Fruit fly (Drosophila melanogaster) whole organism, prepupa: ENCODE results near the gene Mic26-27.

Experiments
- CG10669 ChIP-seq: fragments of 200-800 bp; sonication (Bioruptor generic); optimal IDR thresholded peaks from 3 replicates; lab custom pipeline; 2018; ENCODE audit warnings: missing biosample characterization, mild to moderate bottlenecking, missing genetic modification characterization, moderate library complexity
- CG11762 ChIP-seq: fragments of 200-800 bp; sonication (Bioruptor generic); optimal IDR thresholded peaks from 3 replicates; lab custom pipeline; 2016; ENCODE audit warnings: missing biosample characterization, missing genetic modification characterization; ENCODE audit not compliant: insufficient read depth
- CG11902 ChIP-seq: fragments of 200-800 bp; sonication (Bioruptor generic); optimal IDR thresholded peaks from 3 replicates; lab custom pipeline; 2016; ENCODE audit warnings: missing biosample characterization, missing genetic modification characterization
- CG15336 ChIP-seq: fragments of 200-800 bp; sonication (Bioruptor generic); IDR thresholded peaks from 2 replicates; pipeline ENCODE4 v1.3.6; 2022; ENCODE audit warnings: missing biosample characterization, missing genetic modification characterization
- CG1621 ChIP-seq: fragments of 200-800 bp; sonication (Bioruptor generic); optimal IDR thresholded peaks from 3 replicates; lab custom pipeline; 2018; ENCODE audit warnings: missing biosample characterization, mild to moderate bottlenecking, missing genetic modification characterization
- CG3032 ChIP-seq: fragments of 200-800 bp; optimal IDR thresholded peaks from 2 replicates; lab custom pipeline; 2019; ENCODE audit warnings: missing biosample characterization, mild to moderate bottlenecking, missing genetic modification characterization, moderate library complexity
- CG32006 ChIP-seq: fragments of 200-800 bp; sonication (Bioruptor generic); optimal IDR thresholded peaks from 3 replicates; lab custom pipeline; 2017; ENCODE audit warnings: missing biosample characterization, mild to moderate bottlenecking, missing genetic modification characterization
- CG34406 ChIP-seq: fragments of 200-800 bp; sonication (Bioruptor generic); optimal IDR thresholded peaks from 3 replicates; lab custom pipeline; 2016; ENCODE audit warnings: missing biosample characterization, missing genetic modification characterization
- CG3919 ChIP-seq: fragments of 200-800 bp; sonication (Bioruptor generic); optimal IDR thresholded peaks from 3 replicates; lab custom pipeline; 2016; ENCODE audit warnings: missing biosample characterization, missing genetic modification characterization
- CG4318 ChIP-seq: fragments of 200-800 bp; sonication (Bioruptor generic); optimal IDR thresholded peaks from 3 replicates; lab custom pipeline; 2017; ENCODE audit warnings: missing biosample characterization, mild to moderate bottlenecking, missing genetic modification characterization
- CG6163 ChIP-seq: fragments of 200-800 bp; sonication (Bioruptor generic); IDR thresholded peaks from 3 replicates; pipeline ENCODE4 v1.3.6; 2022; ENCODE audit warnings: missing biosample characterization, missing genetic modification characterization
- CG6276 ChIP-seq: fragments of 200-800 bp; sonication (Bioruptor generic); optimal IDR thresholded peaks from 2 replicates; lab custom pipeline; 2017; ENCODE audit warnings: missing biosample characterization, mild to moderate bottlenecking, missing genetic modification characterization
- CG6792 ChIP-seq: fragments of 200-800 bp; sonication (Bioruptor generic); optimal IDR thresholded peaks from 3 replicates; lab custom pipeline; 2016; ENCODE audit warnings: missing biosample characterization, missing genetic modification characterization
- CG6808 ChIP-seq: fragments of 200-800 bp; sonication (Bioruptor generic); optimal IDR thresholded peaks from 3 replicates; lab custom pipeline; 2017; ENCODE audit warnings: missing biosample characterization, missing genetic modification characterization, mild to moderate bottlenecking, moderate library complexity, missing genetic modification reagents
- CG7368 ChIP-seq: fragments of 200-800 bp; sonication (Bioruptor generic); optimal IDR thresholded peaks from 3 replicates; lab custom pipeline; 2016; ENCODE audit warnings: missing biosample characterization, missing genetic modification characterization
- CG8119 ChIP-seq: fragments of 200-800 bp; sonication (Bioruptor generic); IDR thresholded peaks from 3 replicates; pipeline ENCODE4 v1.3.6; 2022; ENCODE audit warnings: missing biosample characterization, missing genetic modification characterization
- CG8319 ChIP-seq: fragments of 200-800 bp; sonication (Bioruptor generic); optimal IDR thresholded peaks from 3 replicates; lab custom pipeline; 2016; ENCODE audit warnings: missing biosample characterization, missing genetic modification characterization
- CG8632 ChIP-seq: fragments of 200-800 bp; sonication (Bioruptor generic); optimal IDR thresholded peaks from 3 replicates; lab custom pipeline; 2016; ENCODE audit warnings: missing biosample characterization, missing genetic modification characterization
- Eip75B ChIP-seq: fragments of 200-800 bp; sonication (Bioruptor generic); optimal IDR thresholded peaks from 3 replicates; lab custom pipeline; 2016; ENCODE audit warnings: missing biosample characterization, missing genetic modification characterization
- Eip78C ChIP-seq: fragments of 200-800 bp; sonication (Bioruptor generic); peaks from one replicate; lab custom pipeline; 2016; ENCODE audit warnings: missing biosample characterization, missing genetic modification characterization
- Eip93F ChIP-seq: fragments of 200-800 bp; sonication (Bioruptor generic); optimal IDR thresholded peaks from 2 replicates; lab custom pipeline; 2016; ENCODE audit warnings: missing biosample characterization, mild to moderate bottlenecking, missing genetic modification characterization
- Ets21C ChIP-seq: fragments of 200-800 bp; sonication (Bioruptor generic); optimal IDR thresholded peaks from 3 replicates; lab custom pipeline; 2016; ENCODE audit warnings: missing biosample characterization, missing genetic modification characterization
- Ets96B ChIP-seq: fragments of 200-800 bp; optimal IDR thresholded peaks from 2 replicates; lab custom pipeline; 2019; ENCODE audit warnings: missing biosample characterization, mild to moderate bottlenecking, missing genetic modification characterization, moderate library complexity
- Gug ChIP-seq: fragments of 200-800 bp; sonication (Bioruptor generic); IDR thresholded peaks from 2 replicates; pipeline ENCODE4 v1.3.6; 2022; ENCODE audit warnings: missing biosample characterization, missing genetic modification characterization
- Hr38 ChIP-seq: sonication (Bioruptor generic); optimal IDR thresholded peaks from 2 replicates; lab custom pipeline; 2016; ENCODE audit warnings: missing biosample characterization, missing genetic modification characterization
- Hr39 ChIP-seq: fragments of 200-800 bp; sonication (Bioruptor generic); optimal IDR thresholded peaks from 2 replicates; lab custom pipeline; 2016; ENCODE audit warnings: missing biosample characterization, missing genetic modification characterization
- OdsH ChIP-seq: fragments of 200-800 bp; sonication (Bioruptor generic); optimal IDR thresholded peaks from 3 replicates; lab custom pipeline; 2016; ENCODE audit warnings: missing biosample characterization, missing genetic modification characterization
- Smox ChIP-seq: fragments of 200-800 bp; sonication (Bioruptor generic); optimal IDR thresholded peaks from 3 replicates; lab custom pipeline; 2016; ENCODE audit warnings: missing biosample characterization, missing genetic modification characterization
- Sox102F ChIP-seq: fragments of 200-800 bp; sonication (Bioruptor generic); optimal IDR thresholded peaks from 2 replicates; lab custom pipeline; 2016; ENCODE audit warnings: missing biosample characterization, mild to moderate bottlenecking, missing genetic modification characterization
- Sox15 ChIP-seq: fragments of 200-800 bp; sonication (Bioruptor generic); optimal IDR thresholded peaks from 3 replicates; lab custom pipeline; 2016; ENCODE audit warnings: missing biosample characterization, missing genetic modification characterization
- cyc ChIP-seq: fragments of 200-800 bp; sonication (Bioruptor generic); optimal IDR thresholded peaks from 3 replicates; lab custom pipeline; 2016; ENCODE audit warnings: missing biosample characterization, missing genetic modification characterization
- dac ChIP-seq: fragments of 200-800 bp; sonication (Bioruptor generic); optimal IDR thresholded peaks from 2 replicates; lab custom pipeline; 2017; ENCODE audit warnings: missing biosample characterization, mild to moderate bottlenecking, missing genetic modification characterization
- dsx ChIP-seq: fragments of 200-800 bp; optimal IDR thresholded peaks from 3 replicates; lab custom pipeline; 2019; ENCODE audit warnings: missing biosample characterization, mild to moderate bottlenecking, missing genetic modification characterization, moderate library complexity; ENCODE audit not compliant: poor library complexity, severe bottlenecking
- eg ChIP-seq: fragments of 200-800 bp; sonication (Bioruptor generic); IDR thresholded peaks from 3 replicates; pipeline ENCODE4 v1.3.6; 2022; ENCODE audit warnings: missing biosample characterization, missing genetic modification characterization
- fd59A ChIP-seq: fragments of 200-800 bp; sonication (Bioruptor generic); optimal IDR thresholded peaks from 2 replicates; lab custom pipeline; 2017; ENCODE audit warnings: missing biosample characterization, mild to moderate bottlenecking, missing genetic modification characterization, missing genetic modification reagents
- fd85E ChIP-seq: fragments of 200-800 bp; sonication (Bioruptor generic); optimal IDR thresholded peaks from 3 replicates; lab custom pipeline; 2016; ENCODE audit warnings: missing biosample characterization, missing genetic modification characterization
- fkh ChIP-seq: fragments of 200-800 bp; sonication (Bioruptor generic); optimal IDR thresholded peaks from 3 replicates; lab custom pipeline; 2017; ENCODE audit warnings: missing biosample characterization, mild to moderate bottlenecking, missing genetic modification characterization, moderate library complexity
- lz ChIP-seq: fragments of 200-800 bp; sonication (Bioruptor generic); optimal IDR thresholded peaks from 3 replicates; lab custom pipeline; 2016; ENCODE audit warnings: missing biosample characterization, missing genetic modification characterization
- pdm3 ChIP-seq: fragments of 200-800 bp; sonication (Bioruptor generic); optimal IDR thresholded peaks from 3 replicates; lab custom pipeline; 2016; ENCODE audit warnings: missing biosample characterization, missing genetic modification characterization
- salr ChIP-seq, 2 experiments: fragments of 200-800 bp; sonication (Bioruptor generic); optimal IDR thresholded peaks; 3 replicates each; lab custom pipeline; 2016 to 2018; ENCODE audit warnings: missing biosample characterization in 2 of 2, missing genetic modification characterization in 2 of 2, mild to moderate bottlenecking in 1 of 2
- spab ChIP-seq: fragments of 200-800 bp; sonication (Bioruptor generic); optimal IDR thresholded peaks from 2 replicates; lab custom pipeline; 2017; ENCODE audit warnings: missing biosample characterization, mild to moderate bottlenecking, missing genetic modification characterization, missing genetic modification reagents
- ss ChIP-seq, 2 experiments: fragments of 200-800 bp; sonication (Bioruptor generic); optimal IDR thresholded peaks; 2 replicates in 1 of 2; 3 replicates in 1 of 2; lab custom pipeline; 2017 to 2018; ENCODE audit warnings: mild to moderate bottlenecking in 2 of 2, missing biosample characterization in 2 of 2, missing genetic modification characterization in 2 of 2, moderate library complexity in 1 of 2
- topi ChIP-seq: fragments of 200-800 bp; sonication (Bioruptor generic); optimal IDR thresholded peaks from 3 replicates; lab custom pipeline; 2016; ENCODE audit warnings: missing biosample characterization, missing genetic modification characterization
- vri ChIP-seq: fragments of 200-800 bp; sonication (Bioruptor generic); optimal IDR thresholded peaks from 3 replicates; lab custom pipeline; 2016; ENCODE audit warnings: missing biosample characterization, mild to moderate bottlenecking, missing genetic modification characterization

Mic26-27 gene

DNA sequence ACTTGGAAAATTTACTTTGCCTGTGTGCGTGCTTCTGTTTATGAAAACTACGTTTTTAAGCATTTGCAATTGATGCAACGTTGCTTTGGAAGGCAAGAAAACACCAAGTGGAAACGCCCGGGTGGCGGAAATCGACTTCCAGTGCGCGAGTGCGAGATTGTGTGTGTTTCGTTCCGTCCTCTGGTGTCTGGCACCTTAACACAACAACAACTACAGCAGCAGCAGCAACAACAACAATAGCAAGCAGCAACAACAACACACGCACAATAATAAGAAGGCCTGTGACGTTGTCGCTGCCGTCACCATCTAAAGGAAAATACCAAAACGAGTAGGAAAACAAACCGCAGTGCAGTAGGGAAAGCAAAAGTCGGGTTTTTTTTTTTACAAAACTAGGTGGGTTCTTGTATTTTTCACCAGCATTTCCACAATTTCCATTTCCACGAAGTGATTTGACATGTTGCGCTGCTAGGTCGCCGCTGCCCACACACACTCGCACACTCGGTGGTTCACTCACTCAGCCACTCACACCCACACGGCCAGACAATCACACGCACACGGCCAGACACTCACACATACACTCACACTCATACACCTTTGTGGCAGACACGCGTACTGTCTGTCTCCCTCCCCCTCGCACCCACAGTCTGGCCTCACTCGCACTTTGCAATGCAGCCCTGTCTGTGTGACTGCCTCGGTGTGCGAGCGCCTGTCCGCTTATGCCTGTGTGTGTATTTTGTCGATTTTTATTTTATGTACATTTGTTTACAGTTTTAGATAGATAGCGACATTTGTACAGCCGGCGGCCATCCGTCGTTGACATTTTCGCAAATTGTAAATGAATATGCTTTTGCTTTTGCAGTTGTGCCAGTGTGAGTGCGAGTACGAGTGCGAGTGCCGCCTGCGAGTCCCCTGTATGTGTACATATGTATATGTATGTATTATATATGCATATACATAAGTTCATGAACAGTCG, 47.1 kb downstream of the Mic26-27 start (continued):
- peak; percentile 49 for TF ChIP-seq CG3919 (GFP tag; lab: Kevin White, UChicago)
- no peak for TF ChIP-seq Ets21C (GFP tag; lab: Kevin White, UChicago)
- peak; percentile 66 for TF ChIP-seq Eip75B (GFP tag; lab: Kevin White, UChicago)
- peak; percentile 59 for TF ChIP-seq dsx
- peak; percentile 39; the same call in 1 of the 3 replicates for TF ChIP-seq eg (GFP tag; lab: Robert Waterston, UW)
- peak; percentile 25 for TF ChIP-seq pdm3 (GFP tag; lab: Kevin White, UChicago)
- TF ChIP-seq CG34406 (GFP tag; lab: Kevin White, UChicago) = peak; percentile 21
- no peak for TF ChIP-seq CG8319 (GFP tag; lab: Kevin White, UChicago)
- peak; percentile 7 for TF ChIP-seq dac (GFP tag; lab: Kevin White, UChicago)
- peak; percentile 29 for TF ChIP-seq CG1621 (tag; lab: Kevin White, UChicago)
- peak; percentile 26 for TF ChIP-seq topi
- TF ChIP-seq CG6808 (GFP tag; lab: Kevin White, UChicago) = peak; percentile 52
- peak; percentile 87 for TF ChIP-seq Eip78C (GFP tag; lab: Kevin White, UChicago)
- peak; percentile 31 for TF ChIP-seq OdsH (GFP tag; lab: Kevin White, UChicago)
- TF ChIP-seq CG4318 (GFP tag; lab: Kevin White, UChicago) = no peak
- TF ChIP-seq CG6276 (GFP tag; lab: Kevin White, UChicago) = peak; percentile 63
- TF ChIP-seq CG6163 (GFP tag; lab: Robert Waterston, UW) = peak; percentile 59; the same call in 2 of the 3 replicates

dm6 chr3R:16098333-16099267, 48.1 kb downstream of the Mic26-27 start, which contains the start of the genes Mhcl and Akt:
Gene Mhcl, minus strand, starts transcription at chr3R:16098761.
Gene Akt, plus strand, starts transcription at chr3R:16099228.
- peak; percentile 29 for TF ChIP-seq Smox (GFP tag; lab: Kevin White, UChicago)
- TF ChIP-seq vri = no peak
- TF ChIP-seq Hr38 (GFP tag; lab: Kevin White, UChicago) = no peak
- no peak for TF ChIP-seq CG8632
- TF ChIP-seq CG11902 = no peak
- no peak for TF ChIP-seq Sox102F (GFP tag; lab: Kevin White, UChicago)
- TF ChIP-seq Ets96B = no peak
- peak; percentile 24 for TF ChIP-seq Hr39
- TF ChIP-seq Eip93F = no peak
- TF ChIP-seq CG6792 (GFP tag; lab: Kevin White, UChicago) = no peak
- TF ChIP-seq dac (GFP tag; lab: Kevin White, UChicago) = no peak
- TF ChIP-seq CG6808 (GFP tag; lab: Kevin White, UChicago) = no peak
- no peak for TF ChIP-seq fd85E
- TF ChIP-seq Gug (GFP tag; lab: Robert Waterston, UW) = no peak
- no peak for TF ChIP-seq lz
- TF ChIP-seq salr (GFP tag; optimal IDR thresholded peaks at IDR 0.05; lab: Kevin White, UChicago) = no peak
- no peak for TF ChIP-seq spab
- peak; percentile 32; the same call in 1 of the 2 replicates for TF ChIP-seq CG15336 (GFP tag; lab: Robert Waterston, UW)
- TF ChIP-seq CG32006 = no peak
- TF ChIP-seq Eip78C (GFP tag; lab: Kevin White, UChicago) = peak; percentile 63
- no peak for TF ChIP-seq CG7368 (GFP tag; lab: Kevin White, UChicago)
- peak; percentile 72 for TF ChIP-seq fkh
- TF ChIP-seq fd59A = no peak
- peak; percentile 33 for TF ChIP-seq cyc
- TF ChIP-seq Eip75B (GFP tag; lab: Kevin White, UChicago) = no peak
- no peak for TF ChIP-seq CG10669 (GFP tag; lab: Kevin White, UChicago)
- TF ChIP-seq CG3032 (tag; lab: Kevin White, UChicago) = no peak
- 0 out of 3 replicates have a peak, but pooled peaks have one; percentile 26 for TF ChIP-seq CG8119
- TF ChIP-seq ss (GFP tag; optimal IDR thresholded peaks at IDR 0.05; lab: Kevin White, UChicago) = peak; percentile 6 to 10
- TF ChIP-seq CG6276 (GFP tag; lab: Kevin White, UChicago) = peak; percentile 1
- TF ChIP-seq CG6163 (GFP tag; lab: Robert Waterston, UW) = no peak
- TF ChIP-seq OdsH (GFP tag; lab: Kevin White, UChicago) = no peak
- TF ChIP-seq CG11762 = no peak
- no peak for TF ChIP-seq Sox15 (GFP tag; lab: Kevin White, UChicago)
